Fruit fly (Drosophila melanogaster) whole organism, embryonic: ENCODE results near the gene CG7342.

Experiments used
- Ada2b ChIP-seq: fragments of 200-800 bp; sonication (Bioruptor generic); IDR thresholded peaks from 2 replicates; pipeline ENCODE4 v1.3.6; 2022; ENCODE audit warnings: missing biosample characterization, missing genetic modification characterization
- Adf1 ChIP-seq: fragments of 200-800 bp; sonication (Bioruptor generic); IDR thresholded peaks from 2 replicates; pipeline ENCODE4 v1.3.6; 2022; ENCODE audit warnings: missing biosample characterization, missing genetic modification characterization
- Atf6 ChIP-seq: fragments of 200-800 bp; sonication (Bioruptor generic); IDR thresholded peaks from 2 replicates; pipeline ENCODE4 v1.3.6; 2022; ENCODE audit warnings: missing biosample characterization, missing genetic modification characterization
- BtbVII ChIP-seq: fragments of 200-800 bp; sonication (Bioruptor generic); optimal IDR thresholded peaks from 3 replicates; lab custom pipeline; 2017; ENCODE audit warnings: missing biosample characterization, mild to moderate bottlenecking, missing genetic modification characterization
- CG10274 ChIP-seq: fragments of 200-800 bp; sonication (Bioruptor generic); optimal IDR thresholded peaks from 3 replicates; lab custom pipeline; 2017; ENCODE audit warnings: missing biosample characterization, mild to moderate bottlenecking, missing genetic modification characterization
- CG10979 ChIP-seq: fragments of 200-800 bp; sonication (Bioruptor generic); optimal IDR thresholded peaks from 2 replicates; lab custom pipeline; 2018; ENCODE audit warnings: missing biosample characterization, mild to moderate bottlenecking, missing genetic modification characterization, moderate library complexity
- CG12236 ChIP-seq: fragments of 200-800 bp; sonication (Bioruptor generic); optimal IDR thresholded peaks from 2 replicates; lab custom pipeline; 2016; ENCODE audit warnings: missing biosample characterization, missing genetic modification characterization
- CG12659 ChIP-seq: fragments of 200-800 bp; sonication (Bioruptor generic); optimal IDR thresholded peaks from 3 replicates; lab custom pipeline; 2017; ENCODE audit warnings: mild to moderate bottlenecking, missing biosample characterization, missing genetic modification reagents, missing genetic modification characterization
- CG17328 ChIP-seq: fragments of 200-800 bp; sonication (Bioruptor generic); IDR thresholded peaks from 2 replicates; pipeline ENCODE4 v1.3.6; 2022; ENCODE audit warnings: missing biosample characterization, missing genetic modification characterization
- CG17802 ChIP-seq: fragments of 200-800 bp; sonication (Bioruptor generic); optimal IDR thresholded peaks from 2 replicates; lab custom pipeline; 2018; ENCODE audit warnings: missing biosample characterization, mild to moderate bottlenecking, missing genetic modification characterization, moderate library complexity
- CG18476 ChIP-seq: fragments of 200-800 bp; sonication (Bioruptor generic); optimal IDR thresholded peaks from 2 replicates; lab custom pipeline; 2016; ENCODE audit warnings: missing biosample characterization, mild to moderate bottlenecking, missing genetic modification characterization
- CG3995 ChIP-seq: fragments of 200-800 bp; sonication (Bioruptor generic); optimal IDR thresholded peaks from 3 replicates; lab custom pipeline; 2016; ENCODE audit warnings: missing biosample characterization, missing genetic modification characterization
- CG4328 ChIP-seq: fragments of 200-800 bp; sonication (Bioruptor generic); optimal IDR thresholded peaks from 3 replicates; lab custom pipeline; 2017; ENCODE audit warnings: missing biosample characterization, missing genetic modification reagents, missing genetic modification characterization
- CG4617 ChIP-seq: fragments of 200-800 bp; sonication (Bioruptor generic); optimal IDR thresholded peaks from 3 replicates; lab custom pipeline; 2016; ENCODE audit warnings: missing biosample characterization, missing genetic modification characterization, borderline replicate concordance
- CG6813 ChIP-seq: fragments of 200-800 bp; sonication (Bioruptor generic); optimal IDR thresholded peaks from 2 replicates; lab custom pipeline; 2017; ENCODE audit warnings: missing biosample characterization, missing genetic modification characterization, mild to moderate bottlenecking, moderate library complexity, missing genetic modification reagents
- CG8944 ChIP-seq: fragments of 200-800 bp; sonication (Bioruptor generic); optimal IDR thresholded peaks from 3 replicates; lab custom pipeline; 2016; ENCODE audit warnings: missing biosample characterization, missing genetic modification characterization
- CG9797 ChIP-seq: fragments of 200-800 bp; sonication (Bioruptor generic); optimal IDR thresholded peaks from 3 replicates; lab custom pipeline; 2018; ENCODE audit warnings: missing biosample characterization, mild to moderate bottlenecking, missing genetic modification characterization
- D ChIP-seq, 2 experiments: fragments of 200-800 bp in 1 of 2; fragments of >200 bp in 1 of 2; sonication (Bioruptor generic) in 1 of 2; optimal IDR thresholded peaks; 2 replicates in 1 of 2; 3 replicates in 1 of 2; lab custom pipeline; 2017; ENCODE audit warnings: mild to moderate bottlenecking in 1 of 2, missing biosample characterization in 1 of 2, missing genetic modification characterization in 1 of 2, missing genetic modification reagents in 1 of 2
- Fer3 ChIP-seq: fragments of 200-800 bp; sonication (Bioruptor generic); optimal IDR thresholded peaks from 2 replicates; lab custom pipeline; 2018; ENCODE audit warnings: missing biosample characterization, mild to moderate bottlenecking, missing genetic modification characterization, moderate library complexity
- Hr3 ChIP-seq: fragments of 200-800 bp; sonication (Bioruptor generic); optimal IDR thresholded peaks from 3 replicates; lab custom pipeline; 2016; ENCODE audit warnings: missing biosample characterization, missing genetic modification characterization
- Hr39 ChIP-seq: fragments of >200 bp; optimal IDR thresholded peaks from 2 replicates; lab custom pipeline; 2017
- Kr ChIP-seq: fragments of 200-800 bp; sonication (Bioruptor generic); optimal IDR thresholded peaks from 2 replicates; lab custom pipeline; 2017; ENCODE audit warnings: missing biosample characterization, mild to moderate bottlenecking, missing genetic modification characterization
- Neu2 ChIP-seq: fragments of 200-800 bp; sonication (Bioruptor generic); optimal IDR thresholded peaks from 3 replicates; lab custom pipeline; 2016; ENCODE audit warnings: missing biosample characterization, missing genetic modification characterization, borderline replicate concordance
- Oaz ChIP-seq: fragments of 200-800 bp; sonication (Bioruptor generic); IDR thresholded peaks from 2 replicates; pipeline ENCODE4 v1.3.6; 2022; ENCODE audit warnings: missing biosample characterization, missing genetic modification characterization
- Poxn ChIP-seq: fragments of 200-800 bp; sonication (Bioruptor generic); IDR thresholded peaks from 2 replicates; pipeline ENCODE4 v1.3.6; 2022; ENCODE audit warnings: missing biosample characterization, missing genetic modification characterization
- Sox102F ChIP-seq: fragments of 200-800 bp; sonication (Bioruptor generic); optimal IDR thresholded peaks from 2 replicates; lab custom pipeline; 2018; ENCODE audit warnings: missing biosample characterization, mild to moderate bottlenecking, missing genetic modification characterization, moderate library complexity
- al ChIP-seq: fragments of 200-800 bp; sonication (Bioruptor generic); IDR thresholded peaks from 2 replicates; pipeline ENCODE4 v1.3.6; 2022; ENCODE audit warnings: missing biosample characterization, missing genetic modification characterization
- amos ChIP-seq: fragments of 200-800 bp; sonication (Bioruptor generic); IDR thresholded peaks from 2 replicates; pipeline ENCODE4 v1.3.6; 2022; ENCODE audit warnings: missing biosample characterization, missing genetic modification characterization; ENCODE audit not compliant: partially characterized antibody
- ara ChIP-seq: fragments of 200-800 bp; sonication (Bioruptor generic); IDR thresholded peaks from 2 replicates; pipeline ENCODE4 v1.3.6; 2022; ENCODE audit warnings: missing biosample characterization, missing genetic modification characterization
- cg ChIP-seq: fragments of 200-800 bp; sonication (Bioruptor generic); optimal IDR thresholded peaks from 3 replicates; lab custom pipeline; 2019; ENCODE audit warnings: missing biosample characterization, mild to moderate bottlenecking, missing genetic modification characterization, moderate library complexity
- chif ChIP-seq, 2 experiments: fragments of 200-800 bp; sonication (Bioruptor generic); optimal IDR thresholded peaks; 3 replicates each; lab custom pipeline; 2016; ENCODE audit warnings: missing biosample characterization in 2 of 2, missing genetic modification characterization in 2 of 2
- corto ChIP-seq: fragments of 200-800 bp; sonication (Bioruptor generic); optimal IDR thresholded peaks from 2 replicates; lab custom pipeline; 2016; ENCODE audit warnings: missing biosample characterization, mild to moderate bottlenecking, missing genetic modification characterization, moderate library complexity
- dmrt11E ChIP-seq: fragments of 200-800 bp; sonication (Bioruptor generic); optimal IDR thresholded peaks from 3 replicates; lab custom pipeline; 2018; ENCODE audit warnings: missing biosample characterization, mild to moderate bottlenecking, missing genetic modification characterization, moderate library complexity
- dmrt99B ChIP-seq: fragments of 200-800 bp; sonication (Bioruptor generic); optimal IDR thresholded peaks from 2 replicates; lab custom pipeline; 2018; ENCODE audit warnings: missing biosample characterization, mild to moderate bottlenecking, missing genetic modification characterization, moderate library complexity
- en ChIP-seq: fragments of 200-800 bp; sonication (Bioruptor generic); optimal IDR thresholded peaks from 2 replicates; lab custom pipeline; 2016; ENCODE audit warnings: missing biosample characterization, missing genetic modification characterization
- gem ChIP-seq: fragments of 200-800 bp; sonication (Bioruptor generic); optimal IDR thresholded peaks from 2 replicates; lab custom pipeline; 2019; ENCODE audit warnings: missing biosample characterization, mild to moderate bottlenecking, missing genetic modification characterization, moderate library complexity
- grau ChIP-seq: fragments of 200-800 bp; optimal IDR thresholded peaks from 3 replicates; lab custom pipeline; 2019; ENCODE audit warnings: missing biosample characterization, mild to moderate bottlenecking, missing genetic modification characterization, moderate library complexity
- jumu ChIP-seq: fragments of 200-800 bp; sonication (Bioruptor generic); optimal IDR thresholded peaks from 3 replicates; lab custom pipeline; 2016; ENCODE audit warnings: missing biosample characterization, missing genetic modification characterization
- klu ChIP-seq: fragments of 200-800 bp; sonication (Bioruptor generic); IDR thresholded peaks from 2 replicates; pipeline ENCODE4 v1.3.6; 2022; ENCODE audit warnings: missing biosample characterization, missing genetic modification characterization
- lilli ChIP-seq: fragments of 200-800 bp; sonication (Bioruptor generic); optimal IDR thresholded peaks from 3 replicates; lab custom pipeline; 2016; ENCODE audit warnings: missing biosample characterization, missing genetic modification characterization
- lmd ChIP-seq: fragments of 200-800 bp; sonication (Bioruptor generic); IDR thresholded peaks from 2 replicates; pipeline ENCODE4 v1.3.6; 2022; ENCODE audit warnings: missing biosample characterization, missing genetic modification characterization
- lola ChIP-seq, 3 experiments: fragments of >200 bp in 2 of 3; fragments of 200-800 bp in 1 of 3; sonication (Bioruptor generic) in 1 of 3; optimal IDR thresholded peaks; 2 replicates each; lab custom pipeline; 2017 to 2019; ENCODE audit warnings: missing biosample characterization in 3 of 3, missing genetic modification characterization in 3 of 3, mild to moderate bottlenecking in 1 of 3, moderate library complexity in 1 of 3
- luna ChIP-seq: fragments of 200-800 bp; sonication (Bioruptor generic); optimal IDR thresholded peaks from 2 replicates; lab custom pipeline; 2016; ENCODE audit warnings: missing biosample characterization, missing genetic modification characterization
- nom ChIP-seq: fragments of 200-800 bp; sonication (Bioruptor generic); optimal IDR thresholded peaks from 2 replicates; lab custom pipeline; 2017; ENCODE audit warnings: missing biosample characterization, missing genetic modification characterization, mild to moderate bottlenecking, moderate library complexity, missing genetic modification reagents
- oc ChIP-seq: fragments of 200-800 bp; sonication (Bioruptor generic); optimal IDR thresholded peaks from 2 replicates; lab custom pipeline; 2018; ENCODE audit warnings: missing biosample characterization, mild to moderate bottlenecking, missing genetic modification characterization, moderate library complexity
- pfk ChIP-seq: fragments of 200-800 bp; sonication (Bioruptor generic); optimal IDR thresholded peaks from 2 replicates; lab custom pipeline; 2018; ENCODE audit warnings: missing biosample characterization, mild to moderate bottlenecking, missing genetic modification characterization, moderate library complexity
- scrt ChIP-seq: fragments of 200-800 bp; sonication (Bioruptor generic); optimal IDR thresholded peaks from 2 replicates; lab custom pipeline; 2018; ENCODE audit warnings: missing biosample characterization, mild to moderate bottlenecking, missing genetic modification characterization, moderate library complexity
- tin ChIP-seq: fragments of 200-800 bp; sonication (Bioruptor generic); optimal IDR thresholded peaks from 3 replicates; lab custom pipeline; 2016; ENCODE audit warnings: missing biosample characterization, missing genetic modification characterization
- zen ChIP-seq: fragments of 200-800 bp; sonication (Bioruptor generic); optimal IDR thresholded peaks from 3 replicates; lab custom pipeline; 2018; ENCODE audit warnings: missing biosample characterization, mild to moderate bottlenecking, missing genetic modification characterization, moderate library complexity

The CG7342 gene

dm6 chr3R:19641498-19642065 lies 38.4 kb downstream of the CG7342 start (continued):
- no peak for TF ChIP-seq Kr (GFP tag; lab: Kevin White, UChicago)
- peak; percentile 4 for TF ChIP-seq luna
- TF ChIP-seq cg (GFP tag; lab: Kevin White, UChicago): peak; percentile 16
- TF ChIP-seq scrt: peak; percentile 64
- no peak for TF ChIP-seq CG9797 (GFP tag; lab: Kevin White, UChicago)
- TF ChIP-seq tin (GFP tag; lab: Kevin White, UChicago): peak; percentile 75
- peak; percentile 19 for TF ChIP-seq CG17802
- peak; percentile 17 for TF ChIP-seq CG12236
- peak; percentile 71 for TF ChIP-seq zen (tag; lab: Kevin White, UChicago)
- peak; percentile 59; the same call in 1 of the 2 replicates for TF ChIP-seq Poxn (GFP tag; lab: Robert Waterston, UW)
- TF ChIP-seq al (GFP tag; lab: Robert Waterston, UW): peak; percentile 88
- TF ChIP-seq Hr39 (lab: Kevin White, UChicago): no peak
- peak; percentile 92 for TF ChIP-seq dmrt99B (tag; lab: Kevin White, UChicago)
- peak; percentile 89 for TF ChIP-seq CG17328 (GFP tag; lab: Robert Waterston, UW)
- TF ChIP-seq Oaz (GFP tag; lab: Robert Waterston, UW): peak; percentile 75
- TF ChIP-seq grau (tag; lab: Kevin White, UChicago): peak; percentile 90
- TF ChIP-seq dmrt11E: peak; percentile 82
- peak; percentile 75 for TF ChIP-seq lilli (GFP tag; lab: Kevin White, UChicago)
- peak; percentile 36 for TF ChIP-seq CG8944 (GFP tag; lab: Kevin White, UChicago)
- peak; percentile 87 for TF ChIP-seq BtbVII (GFP tag; lab: Kevin White, UChicago)
- peak; percentile 86 for TF ChIP-seq ara (GFP tag; lab: Robert Waterston, UW)
- TF ChIP-seq jumu (GFP tag; lab: Kevin White, UChicago): peak; percentile 31
- TF ChIP-seq en: no peak
- TF ChIP-seq Ada2b (GFP tag; lab: Robert Waterston, UW): peak; percentile 87
- TF ChIP-seq amos: no peak
- no peak for TF ChIP-seq pfk (GFP tag; lab: Kevin White, UChicago)
- TF ChIP-seq Neu2 (GFP tag; lab: Kevin White, UChicago): no peak
- peak; percentile 86 for TF ChIP-seq oc (tag; lab: Kevin White, UChicago)
- TF ChIP-seq lola (GFP tag; optimal IDR thresholded peaks at IDR 0.05; lab: Kevin White, UChicago): peak in 1 of 3 experiments; percentile 71
- TF ChIP-seq chif (GFP tag; optimal IDR thresholded peaks at IDR 0.05; lab: Kevin White, UChicago): peak; percentile 2 to 52
- TF ChIP-seq CG12659 (GFP tag; lab: Kevin White, UChicago): peak; percentile 81
- peak; percentile 47 for TF ChIP-seq corto (GFP tag; lab: Kevin White, UChicago)
- peak; percentile 92 for TF ChIP-seq gem (tag; lab: Kevin White, UChicago)
- peak; percentile 92 for TF ChIP-seq Atf6 (GFP tag; lab: Robert Waterston, UW)
- no peak for TF ChIP-seq D (optimal IDR thresholded peaks at IDR 0.05; lab: Kevin White, UChicago)
- peak; percentile 79 for TF ChIP-seq D (GFP tag; optimal IDR thresholded peaks at IDR 0.05; lab: Kevin White, UChicago)
- 0 out of 2 replicates have a peak, but pooled peaks have one; percentile 11 for TF ChIP-seq Adf1 (GFP tag; lab: Robert Waterston, UW)
- TF ChIP-seq Fer3: peak; percentile 95
- peak; percentile 68 for TF ChIP-seq Hr3 (GFP tag; lab: Kevin White, UChicago)
- peak; percentile 38 for TF ChIP-seq CG3995 (GFP tag; lab: Kevin White, UChicago)
- TF ChIP-seq CG10979 (tag; lab: Kevin White, UChicago): peak; percentile 88
- TF ChIP-seq CG4617 (GFP tag; lab: Kevin White, UChicago): peak; percentile 6
- peak; percentile 82 for TF ChIP-seq lmd (GFP tag; lab: Robert Waterston, UW)
- TF ChIP-seq Sox102F (GFP tag; lab: Kevin White, UChicago): peak; percentile 93
- TF ChIP-seq CG4328 (GFP tag; lab: Kevin White, UChicago): peak; percentile 79
- TF ChIP-seq nom (GFP tag; lab: Kevin White, UChicago): peak; percentile 44
- TF ChIP-seq klu: peak; percentile 42; the same call in 1 of the 2 replicates
- TF ChIP-seq CG6813: peak; percentile 85
- peak; percentile 62 for TF ChIP-seq CG18476 (GFP tag; lab: Kevin White, UChicago)
- TF ChIP-seq CG10274 (GFP tag; lab: Kevin White, UChicago): peak; percentile 58
